Fruit fly (Drosophila melanogaster) whole organism, prepupa: ENCODE results near the gene CG42272.

Source experiments
- Blimp-1 ChIP-seq: fragments of 200-800 bp; sonication (Bioruptor generic); optimal IDR thresholded peaks from 3 replicates; lab custom pipeline; 2017; ENCODE audit warnings: missing biosample characterization, missing genetic modification characterization, mild to moderate bottlenecking, moderate library complexity, missing genetic modification reagents
- CG10631 ChIP-seq: fragments of 200-800 bp; sonication (Bioruptor generic); optimal IDR thresholded peaks from 2 replicates; lab custom pipeline; 2016; ENCODE audit warnings: missing biosample characterization, missing genetic modification characterization
- CG10669 ChIP-seq: fragments of 200-800 bp; sonication (Bioruptor generic); optimal IDR thresholded peaks from 3 replicates; lab custom pipeline; 2018; ENCODE audit warnings: missing biosample characterization, mild to moderate bottlenecking, missing genetic modification characterization, moderate library complexity
- CG11294 ChIP-seq: fragments of 200-800 bp; sonication (Bioruptor generic); IDR thresholded peaks from 2 replicates; pipeline ENCODE4 v1.3.6; 2022; ENCODE audit warnings: missing biosample characterization, missing genetic modification characterization
- CG11762 ChIP-seq: fragments of 200-800 bp; sonication (Bioruptor generic); optimal IDR thresholded peaks from 3 replicates; lab custom pipeline; 2016; ENCODE audit warnings: missing biosample characterization, missing genetic modification characterization; ENCODE audit not compliant: insufficient read depth
- CG11902 ChIP-seq: fragments of 200-800 bp; sonication (Bioruptor generic); optimal IDR thresholded peaks from 3 replicates; lab custom pipeline; 2016; ENCODE audit warnings: missing biosample characterization, missing genetic modification characterization
- CG1621 ChIP-seq: fragments of 200-800 bp; sonication (Bioruptor generic); optimal IDR thresholded peaks from 3 replicates; lab custom pipeline; 2018; ENCODE audit warnings: missing biosample characterization, mild to moderate bottlenecking, missing genetic modification characterization
- CG16779 ChIP-seq: fragments of 200-800 bp; sonication (Bioruptor generic); optimal IDR thresholded peaks from 3 replicates; lab custom pipeline; 2017; ENCODE audit warnings: missing biosample characterization, mild to moderate bottlenecking, missing genetic modification characterization
- CG3032 ChIP-seq: fragments of 200-800 bp; optimal IDR thresholded peaks from 2 replicates; lab custom pipeline; 2019; ENCODE audit warnings: missing biosample characterization, mild to moderate bottlenecking, missing genetic modification characterization, moderate library complexity
- CG32006 ChIP-seq: fragments of 200-800 bp; sonication (Bioruptor generic); optimal IDR thresholded peaks from 3 replicates; lab custom pipeline; 2017; ENCODE audit warnings: missing biosample characterization, mild to moderate bottlenecking, missing genetic modification characterization
- CG34406 ChIP-seq: fragments of 200-800 bp; sonication (Bioruptor generic); optimal IDR thresholded peaks from 3 replicates; lab custom pipeline; 2016; ENCODE audit warnings: missing biosample characterization, missing genetic modification characterization
- CG3919 ChIP-seq: fragments of 200-800 bp; sonication (Bioruptor generic); optimal IDR thresholded peaks from 3 replicates; lab custom pipeline; 2016; ENCODE audit warnings: missing biosample characterization, missing genetic modification characterization
- CG4318 ChIP-seq: fragments of 200-800 bp; sonication (Bioruptor generic); optimal IDR thresholded peaks from 3 replicates; lab custom pipeline; 2017; ENCODE audit warnings: missing biosample characterization, mild to moderate bottlenecking, missing genetic modification characterization
- CG6276 ChIP-seq: fragments of 200-800 bp; sonication (Bioruptor generic); optimal IDR thresholded peaks from 2 replicates; lab custom pipeline; 2017; ENCODE audit warnings: missing biosample characterization, mild to moderate bottlenecking, missing genetic modification characterization
- CG6792 ChIP-seq: fragments of 200-800 bp; sonication (Bioruptor generic); optimal IDR thresholded peaks from 3 replicates; lab custom pipeline; 2016; ENCODE audit warnings: missing biosample characterization, missing genetic modification characterization
- CG6808 ChIP-seq: fragments of 200-800 bp; sonication (Bioruptor generic); optimal IDR thresholded peaks from 3 replicates; lab custom pipeline; 2017; ENCODE audit warnings: missing biosample characterization, missing genetic modification characterization, mild to moderate bottlenecking, moderate library complexity, missing genetic modification reagents
- CG6854 ChIP-seq: fragments of 200-800 bp; sonication (Bioruptor generic); optimal IDR thresholded peaks from 2 replicates; lab custom pipeline; 2017; ENCODE audit warnings: missing biosample characterization, mild to moderate bottlenecking, missing genetic modification characterization
- CG7368 ChIP-seq: fragments of 200-800 bp; sonication (Bioruptor generic); optimal IDR thresholded peaks from 3 replicates; lab custom pipeline; 2016; ENCODE audit warnings: missing biosample characterization, missing genetic modification characterization
- CG8119 ChIP-seq: fragments of 200-800 bp; sonication (Bioruptor generic); IDR thresholded peaks from 3 replicates; pipeline ENCODE4 v1.3.6; 2022; ENCODE audit warnings: missing biosample characterization, missing genetic modification characterization
- CG8319 ChIP-seq: fragments of 200-800 bp; sonication (Bioruptor generic); optimal IDR thresholded peaks from 3 replicates; lab custom pipeline; 2016; ENCODE audit warnings: missing biosample characterization, missing genetic modification characterization
- CG8632 ChIP-seq: fragments of 200-800 bp; sonication (Bioruptor generic); optimal IDR thresholded peaks from 3 replicates; lab custom pipeline; 2016; ENCODE audit warnings: missing biosample characterization, missing genetic modification characterization
- CG9139 ChIP-seq: fragments of 200-800 bp; sonication (Bioruptor generic); optimal IDR thresholded peaks from 3 replicates; lab custom pipeline; 2017; ENCODE audit warnings: missing biosample characterization, mild to moderate bottlenecking, missing genetic modification characterization
- Eip75B ChIP-seq: fragments of 200-800 bp; sonication (Bioruptor generic); optimal IDR thresholded peaks from 3 replicates; lab custom pipeline; 2016; ENCODE audit warnings: missing biosample characterization, missing genetic modification characterization
- Eip78C ChIP-seq: fragments of 200-800 bp; sonication (Bioruptor generic); peaks from one replicate; lab custom pipeline; 2016; ENCODE audit warnings: missing biosample characterization, missing genetic modification characterization
- Eip93F ChIP-seq: fragments of 200-800 bp; sonication (Bioruptor generic); optimal IDR thresholded peaks from 2 replicates; lab custom pipeline; 2016; ENCODE audit warnings: missing biosample characterization, mild to moderate bottlenecking, missing genetic modification characterization
- Gug ChIP-seq: fragments of 200-800 bp; sonication (Bioruptor generic); IDR thresholded peaks from 2 replicates; pipeline ENCODE4 v1.3.6; 2022; ENCODE audit warnings: missing biosample characterization, missing genetic modification characterization
- Hr38 ChIP-seq: sonication (Bioruptor generic); optimal IDR thresholded peaks from 2 replicates; lab custom pipeline; 2016; ENCODE audit warnings: missing biosample characterization, missing genetic modification characterization
- Hr39 ChIP-seq: fragments of 200-800 bp; sonication (Bioruptor generic); optimal IDR thresholded peaks from 2 replicates; lab custom pipeline; 2016; ENCODE audit warnings: missing biosample characterization, missing genetic modification characterization
- Met ChIP-seq: fragments of 200-800 bp; sonication (Bioruptor generic); optimal IDR thresholded peaks from 3 replicates; lab custom pipeline; 2016; ENCODE audit warnings: missing biosample characterization, missing genetic modification characterization
- Smox ChIP-seq: fragments of 200-800 bp; sonication (Bioruptor generic); optimal IDR thresholded peaks from 3 replicates; lab custom pipeline; 2016; ENCODE audit warnings: missing biosample characterization, missing genetic modification characterization
- Sox14 ChIP-seq: fragments of 200-800 bp; sonication (Bioruptor generic); optimal IDR thresholded peaks from 3 replicates; lab custom pipeline; 2016; ENCODE audit warnings: missing biosample characterization, missing genetic modification characterization
- Sox15 ChIP-seq: fragments of 200-800 bp; sonication (Bioruptor generic); optimal IDR thresholded peaks from 3 replicates; lab custom pipeline; 2016; ENCODE audit warnings: missing biosample characterization, missing genetic modification characterization
- achi ChIP-seq: fragments of 200-800 bp; sonication (Bioruptor generic); optimal IDR thresholded peaks from 3 replicates; lab custom pipeline; 2016; ENCODE audit warnings: missing biosample characterization, missing genetic modification characterization
- acj6 ChIP-seq: fragments of 200-800 bp; sonication (Bioruptor generic); optimal IDR thresholded peaks from 3 replicates; lab custom pipeline; 2016; ENCODE audit warnings: missing biosample characterization, missing genetic modification characterization
- eg ChIP-seq: fragments of 200-800 bp; sonication (Bioruptor generic); IDR thresholded peaks from 3 replicates; pipeline ENCODE4 v1.3.6; 2022; ENCODE audit warnings: missing biosample characterization, missing genetic modification characterization
- esn ChIP-seq: fragments of 200-800 bp; sonication (Bioruptor generic); optimal IDR thresholded peaks from 2 replicates; lab custom pipeline; 2016; ENCODE audit warnings: missing biosample characterization, mild to moderate bottlenecking, missing genetic modification characterization, moderate library complexity
- fd59A ChIP-seq: fragments of 200-800 bp; sonication (Bioruptor generic); optimal IDR thresholded peaks from 2 replicates; lab custom pipeline; 2017; ENCODE audit warnings: missing biosample characterization, mild to moderate bottlenecking, missing genetic modification characterization, missing genetic modification reagents
- fd85E ChIP-seq: fragments of 200-800 bp; sonication (Bioruptor generic); optimal IDR thresholded peaks from 3 replicates; lab custom pipeline; 2016; ENCODE audit warnings: missing biosample characterization, missing genetic modification characterization
- fkh ChIP-seq: fragments of 200-800 bp; sonication (Bioruptor generic); optimal IDR thresholded peaks from 3 replicates; lab custom pipeline; 2017; ENCODE audit warnings: missing biosample characterization, mild to moderate bottlenecking, missing genetic modification characterization, moderate library complexity
- lz ChIP-seq: fragments of 200-800 bp; sonication (Bioruptor generic); optimal IDR thresholded peaks from 3 replicates; lab custom pipeline; 2016; ENCODE audit warnings: missing biosample characterization, missing genetic modification characterization
- net ChIP-seq: fragments of 200-800 bp; sonication (Bioruptor generic); optimal IDR thresholded peaks from 3 replicates; lab custom pipeline; 2016; ENCODE audit warnings: missing biosample characterization, missing genetic modification characterization
- salr ChIP-seq, 2 experiments: fragments of 200-800 bp; sonication (Bioruptor generic); optimal IDR thresholded peaks; 3 replicates each; lab custom pipeline; 2016 to 2018; ENCODE audit warnings: missing biosample characterization in 2 of 2, missing genetic modification characterization in 2 of 2, mild to moderate bottlenecking in 1 of 2
- spab ChIP-seq: fragments of 200-800 bp; sonication (Bioruptor generic); optimal IDR thresholded peaks from 2 replicates; lab custom pipeline; 2017; ENCODE audit warnings: missing biosample characterization, mild to moderate bottlenecking, missing genetic modification characterization, missing genetic modification reagents
- ss ChIP-seq, 2 experiments: fragments of 200-800 bp; sonication (Bioruptor generic); optimal IDR thresholded peaks; 2 replicates in 1 of 2; 3 replicates in 1 of 2; lab custom pipeline; 2017 to 2018; ENCODE audit warnings: mild to moderate bottlenecking in 2 of 2, missing biosample characterization in 2 of 2, missing genetic modification characterization in 2 of 2, moderate library complexity in 1 of 2
- svp ChIP-seq: fragments of 200-800 bp; sonication (Bioruptor generic); peaks from one replicate; lab custom pipeline; 2016; ENCODE audit warnings: missing biosample characterization, missing genetic modification characterization
- topi ChIP-seq: fragments of 200-800 bp; sonication (Bioruptor generic); optimal IDR thresholded peaks from 3 replicates; lab custom pipeline; 2016; ENCODE audit warnings: missing biosample characterization, missing genetic modification characterization

Gene CG42272

DNA sequence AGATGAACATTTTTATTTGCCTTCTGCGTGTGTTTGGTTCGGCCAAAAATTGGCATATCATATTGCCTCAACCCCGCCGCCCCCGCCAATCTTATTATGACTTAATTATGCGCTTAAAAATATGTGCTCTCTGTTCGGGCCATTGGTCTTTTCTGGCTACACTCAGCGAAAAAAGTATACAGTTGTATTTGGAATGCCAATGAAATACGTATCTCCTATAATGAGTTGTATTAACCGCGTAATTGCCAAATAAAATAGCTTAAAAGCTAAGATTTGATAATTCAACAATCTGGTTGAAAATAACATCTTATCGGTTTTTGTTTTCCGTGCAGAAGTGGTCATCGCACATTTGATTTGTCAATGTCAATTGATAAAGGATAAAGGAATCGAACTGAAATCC, 17.2 kb downstream of the CG42272 start (continued):
- TF ChIP-seq CG11902 (GFP tag; lab: Kevin White, UChicago) (no peak), achi (GFP tag; lab: Kevin White, UChicago) (peak; percentile 31), CG8319 (GFP tag; lab: Kevin White, UChicago) (no peak), CG4318 (GFP tag; lab: Kevin White, UChicago) (no peak), CG10631 (GFP tag; lab: Kevin White, UChicago) (no peak), CG3919 (peak; percentile 22), Eip75B (GFP tag; lab: Kevin White, UChicago) (no peak), esn (GFP tag; lab: Kevin White, UChicago) (peak; percentile 33), Met (GFP tag; lab: Kevin White, UChicago) (peak; percentile 33), spab (GFP tag; lab: Kevin White, UChicago) (no peak), CG10669 (GFP tag; lab: Kevin White, UChicago) (no peak), Gug (GFP tag; lab: Robert Waterston, UW) (no peak), CG11762 (no peak)

DNA sequence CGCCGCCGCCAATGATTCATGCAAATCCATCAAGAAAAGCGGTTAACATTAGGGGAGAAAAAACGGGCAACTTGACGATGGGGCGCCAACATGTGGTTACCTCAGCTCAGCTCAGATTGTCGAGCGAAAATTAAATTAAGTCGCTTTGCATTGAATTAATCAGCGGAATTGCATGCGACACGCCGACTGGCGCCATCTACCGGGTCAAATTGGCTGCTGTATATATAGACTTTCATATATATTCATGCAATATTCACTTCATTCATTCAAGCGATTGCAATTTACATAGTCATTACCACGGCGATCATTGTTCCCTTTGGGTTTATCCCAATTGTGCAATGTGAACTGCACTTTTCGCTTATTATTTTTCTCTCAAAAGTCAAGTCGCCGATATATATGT, 18.0 kb downstream of the CG42272 start:
- TF ChIP-seq CG4318 (GFP tag; lab: Kevin White, UChicago) (no peak), CG34406 (GFP tag; lab: Kevin White, UChicago) (no peak), lz (GFP tag; lab: Kevin White, UChicago) (no peak), CG11294 (GFP tag; lab: Robert Waterston, UW) (no peak), Eip78C (GFP tag; lab: Kevin White, UChicago) (no peak), Smox (GFP tag; lab: Kevin White, UChicago) (no peak), CG8119 (GFP tag; lab: Robert Waterston, UW) (no peak), CG6792 (GFP tag; lab: Kevin White, UChicago) (no peak), Hr39 (GFP tag; lab: Kevin White, UChicago) (no peak), CG6808 (no peak), Blimp-1 (GFP tag; lab: Kevin White, UChicago) (no peak), fkh (GFP tag; lab: Kevin White, UChicago) (no peak), CG3919 (no peak), CG9139 (GFP tag; lab: Kevin White, UChicago) (no peak), CG6854 (GFP tag; lab: Kevin White, UChicago) (no peak), Sox14 (GFP tag; lab: Kevin White, UChicago) (no peak), CG11762 (no peak)
- TF ChIP-seq, all 60 proteins: peak for 0

DNA sequence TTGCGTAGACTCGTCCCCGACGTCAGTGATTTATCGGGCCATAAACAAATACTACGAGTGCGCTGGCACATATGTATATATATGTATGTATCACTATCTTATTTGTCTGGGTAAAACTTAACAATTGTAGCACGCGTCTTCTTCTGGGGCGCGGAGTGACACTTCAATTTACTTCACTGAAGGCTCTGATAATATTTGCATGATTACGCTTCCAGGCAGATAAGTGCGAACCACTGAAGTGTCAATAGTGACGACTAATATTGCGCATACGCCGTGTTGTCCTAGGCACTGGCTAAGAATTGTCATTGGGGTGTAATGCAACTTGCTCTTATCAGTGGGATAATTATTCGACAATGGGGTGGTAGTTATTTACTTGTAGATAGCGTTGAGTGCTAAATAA, 18.7 kb downstream of the CG42272 start:
- TF ChIP-seq fd59A (GFP tag; lab: Kevin White, UChicago) = peak; percentile 23
- 0 out of 3 replicates have a peak, but pooled peaks have one; percentile 38 for TF ChIP-seq eg (GFP tag; lab: Robert Waterston, UW)
- peak; percentile 7 for TF ChIP-seq CG6854 (GFP tag; lab: Kevin White, UChicago)
- peak; percentile 19 for TF ChIP-seq esn (GFP tag; lab: Kevin White, UChicago)
- peak; percentile 5 for TF ChIP-seq CG6276 (GFP tag; lab: Kevin White, UChicago)
- TF ChIP-seq Eip93F (GFP tag; lab: Kevin White, UChicago) = no peak
- peak; percentile 30 for TF ChIP-seq CG3919
- peak; percentile 29 for TF ChIP-seq CG9139 (GFP tag; lab: Kevin White, UChicago)
- TF ChIP-seq CG16779 (tag; lab: Kevin White, UChicago) = peak; percentile 21
- TF ChIP-seq CG32006 (GFP tag; lab: Kevin White, UChicago) = no peak
- TF ChIP-seq CG34406 (GFP tag; lab: Kevin White, UChicago) = peak; percentile 27
- peak; percentile 38 for TF ChIP-seq CG7368
- TF ChIP-seq spab (GFP tag; lab: Kevin White, UChicago) = peak; percentile 39
- no peak for TF ChIP-seq acj6 (GFP tag; lab: Kevin White, UChicago)
- no peak for TF ChIP-seq fd85E (GFP tag; lab: Kevin White, UChicago)
- TF ChIP-seq CG3032 (tag; lab: Kevin White, UChicago) = peak; percentile 1
- peak; percentile 8 to 64 for TF ChIP-seq ss (GFP tag; optimal IDR thresholded peaks at IDR 0.05; lab: Kevin White, UChicago)
- no peak for TF ChIP-seq CG11294 (GFP tag; lab: Robert Waterston, UW)
- no peak for TF ChIP-seq Sox15 (GFP tag; lab: Kevin White, UChicago)
- peak; percentile 4 for TF ChIP-seq topi (GFP tag; lab: Kevin White, UChicago)
- TF ChIP-seq CG1621 (tag; lab: Kevin White, UChicago) = peak; percentile 36
- peak; percentile 37 for TF ChIP-seq CG6808
- TF ChIP-seq CG8632 (GFP tag; lab: Kevin White, UChicago) = peak; percentile 29
- TF ChIP-seq CG6792 (GFP tag; lab: Kevin White, UChicago) = peak; percentile 8
- TF ChIP-seq CG10669 (GFP tag; lab: Kevin White, UChicago) = peak; percentile 43
- peak; percentile 9 for TF ChIP-seq net (GFP tag; lab: Kevin White, UChicago)
- peak; percentile 55 for TF ChIP-seq fkh (GFP tag; lab: Kevin White, UChicago)
- no peak for TF ChIP-seq Hr38 (GFP tag; lab: Kevin White, UChicago)
- TF ChIP-seq Smox (GFP tag; lab: Kevin White, UChicago) = no peak
- peak in 1 of 2 experiments; percentile 16 for TF ChIP-seq salr (GFP tag; optimal IDR thresholded peaks at IDR 0.05; lab: Kevin White, UChicago)
- peak; percentile 35 for TF ChIP-seq svp
- peak; percentile 86 for TF ChIP-seq Eip78C (GFP tag; lab: Kevin White, UChicago)
